Worm (Caenorhabditis elegans) whole organism, young adult: ENCODE data around the gene F38A1.15.

ENCODE experiments used
- B0035.1 ChIP-seq: sonication (generic microtip); optimal IDR thresholded peaks from 2 replicates; lab custom pipeline; 2016; ENCODE audit warnings: missing genetic modification characterization, mild to moderate bottlenecking, missing compliant biosample characterization, missing genotype, missing genetic modification reagents
- B0261.1 ChIP-seq: sonication (generic microtip); optimal IDR thresholded peaks from 2 replicates; lab custom pipeline; 2016; ENCODE audit warnings: mild to moderate bottlenecking, missing genetic modification characterization, moderate library complexity, missing compliant biosample characterization
- C06A6.2 ChIP-seq: fragments of 200-800 bp; sonication (Bioruptor generic); conservative IDR thresholded peaks from 2 replicates; pipeline ENCODE4 v1.3.6; 2022; ENCODE audit warnings: missing genetic modification characterization, missing compliant biosample characterization
- D2030.7 ChIP-seq: fragments of 200-800 bp; sonication (Bioruptor generic); IDR thresholded peaks from 2 replicates; pipeline ENCODE4 v1.3.6; 2022; ENCODE audit warnings: missing genetic modification reagents, missing genetic modification characterization, missing compliant biosample characterization
- F10E7.11 ChIP-seq: sonication (generic microtip); optimal IDR thresholded peaks from 2 replicates; lab custom pipeline; 2017; ENCODE audit warnings: mild to moderate bottlenecking, missing genetic modification characterization, moderate library complexity, missing compliant biosample characterization
- F37B4.10 ChIP-seq: fragments of 200-800 bp; sonication (Bioruptor generic); IDR thresholded peaks from 2 replicates; pipeline ENCODE4 v1.3.6; 2022; ENCODE audit warnings: missing genetic modification characterization, missing compliant biosample characterization
- K12H6.12 ChIP-seq: fragments of 200-800 bp; sonication (Bioruptor generic); optimal IDR thresholded peaks from 2 replicates; lab custom pipeline; 2018; ENCODE audit warnings: mild to moderate bottlenecking, missing genetic modification characterization, missing compliant biosample characterization
- Y53F4B.3 ChIP-seq: fragments of 200-800 bp; sonication (Bioruptor generic); IDR thresholded peaks from 2 replicates; pipeline ENCODE4 v1.3.6; 2022; ENCODE audit warnings: missing genetic modification reagents, missing genetic modification characterization, missing compliant biosample characterization
- bed-1 ChIP-seq: fragments of 200-800 bp; sonication (Bioruptor generic); IDR thresholded peaks from 2 replicates; pipeline ENCODE4 v1.3.6; 2022; ENCODE audit warnings: missing genetic modification reagents, missing genetic modification characterization, missing compliant biosample characterization
- bed-2 ChIP-seq: fragments of 200-800 bp; sonication (Bioruptor generic); IDR thresholded peaks from 2 replicates; pipeline ENCODE4 v1.3.6; 2022; ENCODE audit warnings: missing genetic modification reagents, missing genetic modification characterization, missing compliant biosample characterization
- ceh-100 ChIP-seq: fragments of 200-800 bp; sonication (Bioruptor generic); IDR thresholded peaks from 2 replicates; pipeline ENCODE4 v1.3.6; 2022; ENCODE audit warnings: missing genetic modification reagents, missing genetic modification characterization, missing compliant biosample characterization
- ceh-79 ChIP-seq: sonication (generic microtip); optimal IDR thresholded peaks from 2 replicates; lab custom pipeline; 2017; ENCODE audit warnings: mild to moderate bottlenecking, missing genetic modification characterization, missing compliant biosample characterization
- ceh-91 ChIP-seq: fragments of 200-800 bp; sonication (Bioruptor generic); IDR thresholded peaks from 2 replicates; pipeline ENCODE4 v1.3.6; 2022; ENCODE audit warnings: missing genetic modification reagents, missing genetic modification characterization, missing compliant biosample characterization
- chd-7 ChIP-seq: sonication (generic microtip); optimal IDR thresholded peaks from 2 replicates; lab custom pipeline; 2016; ENCODE audit warnings: mild to moderate bottlenecking, missing genetic modification characterization, moderate library complexity, missing compliant biosample characterization
- die-1 ChIP-seq: sonication (generic microtip); optimal IDR thresholded peaks from 2 replicates; lab custom pipeline; 2016; ENCODE audit warnings: missing genotype, mild to moderate bottlenecking, missing genetic modification characterization, missing compliant biosample characterization
- egl-44 ChIP-seq: fragments of 200-800 bp; sonication (Bioruptor generic); IDR thresholded peaks from 2 replicates; pipeline ENCODE4 v1.3.6; 2022; ENCODE audit warnings: missing genetic modification reagents, missing genetic modification characterization, missing compliant biosample characterization
- egrh-3 ChIP-seq: fragments of 200-800 bp; sonication (Bioruptor generic); IDR thresholded peaks from 2 replicates; pipeline ENCODE4 v1.3.6; 2022; ENCODE audit warnings: missing genetic modification reagents, missing genetic modification characterization, missing compliant biosample characterization
- ekl-4 ChIP-seq: fragments of 200-800 bp; sonication (Bioruptor generic); IDR thresholded peaks from 2 replicates; pipeline ENCODE4 v1.3.6; 2022; ENCODE audit warnings: missing genetic modification reagents, missing genetic modification characterization, missing compliant biosample characterization
- ets-4 ChIP-seq: fragments of 200-800 bp; sonication (Bioruptor generic); optimal IDR thresholded peaks from 2 replicates; lab custom pipeline; 2018; ENCODE audit warnings: mild to moderate bottlenecking, missing genetic modification characterization, missing compliant biosample characterization
- hmg-1.2 ChIP-seq: fragments of 200-800 bp; sonication (Bioruptor generic); IDR thresholded peaks from 2 replicates; pipeline ENCODE4 v1.3.6; 2022; ENCODE audit warnings: missing genetic modification reagents, missing genetic modification characterization, missing compliant biosample characterization
- let-607 ChIP-seq, 2 experiments: fragments of 200-800 bp in 1 of 2; sonication (Bioruptor generic) in 1 of 2; sonication (generic microtip) in 1 of 2; optimal IDR thresholded peaks; 2 replicates each; lab custom pipeline; 2016 to 2018; ENCODE audit warnings: mild to moderate bottlenecking in 2 of 2, missing compliant biosample characterization in 2 of 2, missing genetic modification characterization in 2 of 2, moderate library complexity in 2 of 2, missing genotype in 1 of 2
- lin-26 ChIP-seq: fragments of 200-800 bp; sonication (Bioruptor generic); IDR thresholded peaks from 2 replicates; pipeline ENCODE4 v1.3.6; 2022; ENCODE audit warnings: missing genetic modification reagents, missing genetic modification characterization, missing compliant biosample characterization
- lin-35 ChIP-seq, 3 experiments: fragments of 150-350 bp in 2 of 3; sonication (generic microtip) in 1 of 3; optimal IDR thresholded peaks; 2 replicates each; lab custom pipeline; 2014 to 2018; ENCODE audit warnings: missing biosample characterization in 3 of 3, missing genetic modification characterization in 3 of 3, missing genetic modification reagents in 3 of 3
- madf-6 ChIP-seq: fragments of 200-800 bp; sonication (Bioruptor generic); IDR thresholded peaks from 2 replicates; pipeline ENCODE4 v1.3.6; 2022; ENCODE audit warnings: missing genetic modification reagents, missing genetic modification characterization, missing compliant biosample characterization
- mes-4 ChIP-seq: sonication (generic microtip); optimal IDR thresholded peaks from 2 replicates; lab custom pipeline; 2016; ENCODE audit warnings: missing genotype, missing genetic modification characterization, missing compliant biosample characterization
- mxl-1 ChIP-seq: sonication (generic microtip); optimal IDR thresholded peaks from 2 replicates; lab custom pipeline; 2016; ENCODE audit warnings: missing genetic modification characterization, missing compliant biosample characterization
- nfyb-1 ChIP-seq: fragments of 200-800 bp; sonication (Bioruptor generic); IDR thresholded peaks from 2 replicates; pipeline ENCODE4 v1.3.6; 2022; ENCODE audit warnings: missing genetic modification reagents, missing genetic modification characterization, missing compliant biosample characterization
- nhr-80 ChIP-seq: sonication (generic microtip); optimal IDR thresholded peaks from 2 replicates; lab custom pipeline; 2016; ENCODE audit warnings: missing genetic modification characterization, missing compliant biosample characterization
- rcor-1 ChIP-seq: fragments of 200-800 bp; sonication (Bioruptor generic); IDR thresholded peaks from 2 replicates; pipeline ENCODE4 v1.3.6; 2022; ENCODE audit warnings: missing genetic modification reagents, missing genetic modification characterization, missing compliant biosample characterization
- snpc-3.4 ChIP-seq: sonication (generic microtip); optimal IDR thresholded peaks from 2 replicates; lab custom pipeline; 2017; ENCODE audit warnings: missing genetic modification characterization, mild to moderate bottlenecking, missing compliant biosample characterization, antibody characterized with exemption, moderate library complexity, missing genotype, missing genetic modification reagents
- snpc-4 ChIP-seq, 5 experiments: fragments of 150-350 bp in 1 of 5; sonication (generic microtip) in 4 of 5; optimal IDR thresholded peaks; 2 replicates each; lab custom pipeline; 2014 to 2018; ENCODE audit warnings: missing genetic modification characterization in 5 of 5, missing biosample characterization in 3 of 5, antibody characterized with exemption in 2 of 5, mild to moderate bottlenecking in 2 of 5, missing compliant biosample characterization in 2 of 5, missing genotype in 2 of 5, moderate library complexity in 2 of 5, missing genetic modification reagents in 1 of 5
- tlf-1 ChIP-seq: fragments of 200-800 bp; sonication (Bioruptor generic); optimal IDR thresholded peaks from 2 replicates; lab custom pipeline; 2018; ENCODE audit warnings: mild to moderate bottlenecking, missing genetic modification characterization, missing compliant biosample characterization
- zfh-2 ChIP-seq: fragments of 200-800 bp; sonication (Bioruptor generic); conservative IDR thresholded peaks from 2 replicates; pipeline ENCODE4 v1.3.6; 2022; ENCODE audit warnings: missing genetic modification reagents, missing genetic modification characterization, missing compliant biosample characterization
- ztf-28 ChIP-seq: fragments of 200-800 bp; sonication (Bioruptor generic); IDR thresholded peaks from 2 replicates; pipeline ENCODE4 v1.3.6; 2022; ENCODE audit warnings: missing genetic modification reagents, missing genetic modification characterization, missing compliant biosample characterization
- ztf-6 ChIP-seq: fragments of 200-800 bp; sonication (Bioruptor generic); IDR thresholded peaks from 2 replicates; pipeline ENCODE4 v1.3.6; 2022; ENCODE audit warnings: missing genetic modification reagents, missing genetic modification characterization, missing compliant biosample characterization

Gene F38A1.15

ce11 chrIV:1211902-1212301 is 31.3 kb downstream of the F38A1.15 start (continued):
- no peak for TF ChIP-seq egl-44 (GFP tag; lab: Robert Waterston, UW)
- TF ChIP-seq snpc-3.4 (tag; lab: Kevin White, UChicago): no peak
- peak; percentile 73 for TF ChIP-seq nhr-80 (tag; lab: Kevin White, UChicago)
- no peak for TF ChIP-seq B0035.1 (tag; lab: Kevin White, UChicago)
- TF ChIP-seq ekl-4 (GFP tag; lab: Robert Waterston, UW): no peak
- TF ChIP-seq bed-2 (GFP tag; lab: Robert Waterston, UW): no peak
- TF ChIP-seq D2030.7 (GFP tag; lab: Robert Waterston, UW): no peak
- no peak for TF ChIP-seq snpc-4 (GFP tag; optimal IDR thresholded peaks at IDR 0.05; lab: Kevin White, UChicago)
- peak in 1 of 4 experiments; percentile 81 for TF ChIP-seq snpc-4 (tag; optimal IDR thresholded peaks at IDR 0.05; lab: Kevin White, UChicago)
- no peak for TF ChIP-seq K12H6.12 (tag; lab: Kevin White, UChicago)
- TF ChIP-seq rcor-1 (GFP tag; lab: Robert Waterston, UW): no peak
- TF ChIP-seq mes-4 (tag; lab: Kevin White, UChicago): no peak
- TF ChIP-seq ceh-100 (GFP tag; lab: Robert Waterston, UW): no peak
- no peak for TF ChIP-seq bed-1
- TF ChIP-seq egrh-3: 0 out of 2 replicates have a peak, but pooled peaks have one; percentile 23
- TF ChIP-seq C06A6.2 (GFP tag; lab: Robert Waterston, UW): no peak
- no peak for TF ChIP-seq die-1 (tag; lab: Kevin White, UChicago)
- no peak for TF ChIP-seq mxl-1 (tag; lab: Kevin White, UChicago)

DNA sequence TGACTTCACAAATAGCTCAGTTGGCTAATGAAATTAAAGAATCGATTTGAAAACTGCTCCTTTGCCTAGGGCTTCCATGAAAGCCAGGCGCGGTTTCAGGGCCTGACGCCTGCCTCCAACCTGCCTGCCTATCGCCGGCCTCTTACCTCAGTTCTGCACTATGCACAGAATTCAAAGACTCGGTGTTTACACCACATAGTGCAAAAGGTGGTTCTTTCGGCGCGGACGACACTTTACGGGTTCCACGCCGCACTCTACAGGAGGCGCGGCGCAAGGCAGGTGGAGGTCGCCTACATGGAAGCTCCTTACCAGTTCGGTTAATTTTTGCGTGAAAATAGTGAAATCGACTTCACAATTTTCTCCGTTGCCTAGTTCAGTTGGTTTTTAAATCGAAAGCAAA is 33.4 kb downstream of the F38A1.15 start:
- TF ChIP-seq ztf-28 (no peak), B0261.1 (tag; lab: Kevin White, UChicago) (no peak), F10E7.11 (tag; lab: Kevin White, UChicago) (no peak), zfh-2 (GFP tag; lab: Robert Waterston, UW) (peak; percentile 52), hmg-1.2 (no peak), ets-4 (no peak), lin-26 (GFP tag; lab: Robert Waterston, UW) (0 out of 2 replicates have a peak, but pooled peaks have one; percentile 43), lin-35 (GFP tag; optimal IDR thresholded peaks at IDR 0.05; lab: Kevin White, UChicago) (no peak)
- TF ChIP-seq, all 124 proteins: peak for 2

DNA sequence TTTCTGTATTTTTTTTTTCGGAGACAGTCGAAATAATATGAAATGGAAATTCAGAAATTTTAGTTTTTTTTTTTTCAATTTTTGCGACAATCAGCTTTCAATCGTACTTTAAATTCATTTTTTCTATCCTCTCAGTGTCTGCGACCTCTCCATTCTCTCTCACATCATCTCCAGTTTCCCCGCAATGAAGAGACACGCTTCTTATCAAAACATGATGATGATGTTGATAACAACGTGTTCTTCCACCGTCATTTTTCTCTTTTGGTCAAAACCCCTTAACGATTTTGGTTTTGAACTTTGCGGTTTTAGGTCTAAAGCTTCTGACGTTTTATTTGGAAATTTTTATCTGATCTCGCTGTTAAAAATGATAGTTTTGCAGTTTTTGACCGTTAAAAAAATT is 33.9 kb downstream of the F38A1.15 start:
- TF ChIP-seq Y53F4B.3 (GFP tag; lab: Robert Waterston, UW) (no peak), madf-6 (GFP tag; lab: Robert Waterston, UW) (no peak), snpc-4 (GFP tag; optimal IDR thresholded peaks at IDR 0.05; lab: Kevin White, UChicago) (no peak), snpc-4 (tag; optimal IDR thresholded peaks at IDR 0.05; lab: Kevin White, UChicago) (no peak), tlf-1 (GFP tag; lab: Kevin White, UChicago) (no peak)
- TF ChIP-seq, all 124 proteins: peak for 0

- TF ChIP-seq chd-7 (tag; lab: Kevin White, UChicago): no peak
- no peak for TF ChIP-seq let-607 (tag; optimal IDR thresholded peaks at IDR 0.05; lab: Kevin White, UChicago)
- no peak for TF ChIP-seq rcor-1 (GFP tag; lab: Robert Waterston, UW)
- TF ChIP-seq ztf-6 (GFP tag; lab: Robert Waterston, UW): no peak
- TF ChIP-seq nfyb-1 (GFP tag; lab: Robert Waterston, UW): no peak
- no peak for TF ChIP-seq F37B4.10 (GFP tag; lab: Robert Waterston, UW)
- no peak for TF ChIP-seq nhr-80 (tag; lab: Kevin White, UChicago)
- TF ChIP-seq ceh-91 (GFP tag; lab: Robert Waterston, UW): no peak
- TF ChIP-seq ceh-79: no peak
Observed at ce11 chrIV:1207980-1208379, 35.2 kb downstream of the F38A1.15 start, which contains the start of gene dsl-1. Gene dsl-1, minus strand, starts transcription at chrIV:1208080.
